Worm (Caenorhabditis elegans): ENCODE measurements around the gene K08E5.5.

Gene K08E5.5

ce11 chrIII:10153003-10153402 lies 7.3 kb downstream of the K08E5.5 start (continued):
- TF ChIP-seq R02D3.7 (tag; optimal IDR thresholded peaks at IDR 0.05) (no peak), mbf-1 (tag; optimal IDR thresholded peaks at IDR 0.05) (no peak), ceh-16 (tag; optimal IDR thresholded peaks at IDR 0.05) (no peak), nhr-129 (tag; optimal IDR thresholded peaks at IDR 0.05) (peak; percentile 81), lin-39 (tag; optimal IDR thresholded peaks at IDR 0.05) (no peak)

ce11 chrIII:10152495-10152894 lies 7.8 kb downstream of the K08E5.5 start, which contains the start of gene nac-3:
TSS of gene nac-3 (plus strand) at chrIII:10152795.
- TF ChIP-seq lin-11 (tag; optimal IDR thresholded peaks at IDR 0.05) (no peak), alr-1 (tag; optimal IDR thresholded peaks at IDR 0.05) (no peak), peb-1 (tag; optimal IDR thresholded peaks at IDR 0.05) (no peak), aly-2 (tag; optimal IDR thresholded peaks at IDR 0.05) (no peak), nhr-10 (tag; optimal IDR thresholded peaks at IDR 0.05) (no peak), sma-3 (GFP tag; optimal IDR thresholded peaks at IDR 0.05) (no peak), gmeb-1 (tag; optimal IDR thresholded peaks at IDR 0.05) (no peak), ztf-11 (tag; optimal IDR thresholded peaks at IDR 0.05) (no peak), nhr-12 (tag; optimal IDR thresholded peaks at IDR 0.05) (no peak), zag-1 (tag; optimal IDR thresholded peaks at IDR 0.05) (no peak), ama-1 (optimal IDR thresholded peaks at IDR 0.05) (no peak), mbf-1 (tag; optimal IDR thresholded peaks at IDR 0.05) (no peak), sma-9 (GFP tag; optimal IDR thresholded peaks at IDR 0.05) (no peak), sma-9 (tag; optimal IDR thresholded peaks at IDR 0.05) (no peak), dmd-4 (tag; optimal IDR thresholded peaks at IDR 0.05) (no peak), mdl-1 (tag; optimal IDR thresholded peaks at IDR 0.05) (no peak)

ce11 chrIII:10151719-10152118 lies 8.6 kb downstream of the K08E5.5 start:
- TF ChIP-seq Y55F3AM.14 (GFP tag; optimal IDR thresholded peaks at IDR 0.05), result peak; percentile 9
- no peak for TF ChIP-seq fos-1 (tag; optimal IDR thresholded peaks at IDR 0.05)
- no peak for TF ChIP-seq nhr-237 (tag; optimal IDR thresholded peaks at IDR 0.05)
- no peak for TF ChIP-seq sma-3 (GFP tag; optimal IDR thresholded peaks at IDR 0.05)
- no peak for TF ChIP-seq lin-39 (tag; optimal IDR thresholded peaks at IDR 0.05)
- no peak for TF ChIP-seq mbf-1 (tag; optimal IDR thresholded peaks at IDR 0.05)
- TF ChIP-seq ceh-16 (tag; optimal IDR thresholded peaks at IDR 0.05), result no peak
- TF ChIP-seq sma-9 (GFP tag; optimal IDR thresholded peaks at IDR 0.05), result peak; percentile 10
- no peak for TF ChIP-seq sma-9 (tag; optimal IDR thresholded peaks at IDR 0.05)
- no peak for TF ChIP-seq unc-39 (tag; optimal IDR thresholded peaks at IDR 0.05)
- peak; percentile 27 for TF ChIP-seq mab-5 (tag; optimal IDR thresholded peaks at IDR 0.05)
- no peak for TF ChIP-seq elt-1 (tag; optimal IDR thresholded peaks at IDR 0.05)
- no peak for TF ChIP-seq dmd-4 (tag; optimal IDR thresholded peaks at IDR 0.05)
- no peak for TF ChIP-seq ztf-1 (GFP tag; conservative IDR thresholded peaks at IDR 0.05)
- no peak for TF ChIP-seq elt-3 (tag; optimal IDR thresholded peaks at IDR 0.05)
- TF ChIP-seq ZK546.5 (tag; optimal IDR thresholded peaks at IDR 0.05), result no peak
- no peak for TF ChIP-seq mdl-1 (tag; optimal IDR thresholded peaks at IDR 0.05)
- no peak for TF ChIP-seq ztf-11 (tag; optimal IDR thresholded peaks at IDR 0.05)
- TF ChIP-seq peb-1 (tag; optimal IDR thresholded peaks at IDR 0.05), result no peak
- no peak for TF ChIP-seq nhr-77 (tag; optimal IDR thresholded peaks at IDR 0.05)
- no peak for TF ChIP-seq nhr-23 (tag; optimal IDR thresholded peaks at IDR 0.05)
- TF ChIP-seq crh-2 (tag; optimal IDR thresholded peaks at IDR 0.05), result peak; percentile 46
- TF ChIP-seq aly-2 (tag; optimal IDR thresholded peaks at IDR 0.05), result no peak
- TF ChIP-seq nhr-21 (tag; optimal IDR thresholded peaks at IDR 0.05), result no peak
- TF ChIP-seq unc-55 (GFP tag; optimal IDR thresholded peaks at IDR 0.05), result peak; percentile 58
- TF ChIP-seq C34F6.9 (tag; optimal IDR thresholded peaks at IDR 0.05), result peak; percentile 70
- no peak for TF ChIP-seq gmeb-1 (tag; optimal IDR thresholded peaks at IDR 0.05)
- no peak for TF ChIP-seq ama-1 (optimal IDR thresholded peaks at IDR 0.05)
- no peak for TF ChIP-seq ceh-82 (tag; optimal IDR thresholded peaks at IDR 0.05)
- no peak for TF ChIP-seq nhr-6 (tag; optimal IDR thresholded peaks at IDR 0.05)
- no peak for TF ChIP-seq nhr-10 (tag; optimal IDR thresholded peaks at IDR 0.05)
- no peak for TF ChIP-seq snpc-4 (tag; optimal IDR thresholded peaks at IDR 0.05)
- no peak for TF ChIP-seq nhr-11 (tag; optimal IDR thresholded peaks at IDR 0.05)
- no peak for TF ChIP-seq R02D3.7 (tag; optimal IDR thresholded peaks at IDR 0.05)
- no peak for TF ChIP-seq nhr-12 (tag; optimal IDR thresholded peaks at IDR 0.05)
- TF ChIP-seq lin-11 (tag; optimal IDR thresholded peaks at IDR 0.05), result peak; percentile 15
- peak; percentile 73 for TF ChIP-seq zag-1 (tag; optimal IDR thresholded peaks at IDR 0.05)
- TF ChIP-seq ztf-4 (tag; optimal IDR thresholded peaks at IDR 0.05), result no peak
- peak; percentile 14 for TF ChIP-seq F13H6.1 (tag; optimal IDR thresholded peaks at IDR 0.05)
- no peak for TF ChIP-seq lin-13 (GFP tag; optimal IDR thresholded peaks at IDR 0.05)
- TF ChIP-seq lsy-2 (tag; optimal IDR thresholded peaks at IDR 0.05), result peak in 1 of 2 experiments; percentile 46
- peak; percentile 23 for TF ChIP-seq nhr-129 (tag; optimal IDR thresholded peaks at IDR 0.05)
- TF ChIP-seq unc-62 (GFP tag; optimal IDR thresholded peaks at IDR 0.05), result no peak
- no peak for TF ChIP-seq alr-1 (tag; optimal IDR thresholded peaks at IDR 0.05)
- TF ChIP-seq skn-1 (tag; optimal IDR thresholded peaks at IDR 0.05), result no peak
- peak; percentile 14 for TF ChIP-seq sem-4 (tag; optimal IDR thresholded peaks at IDR 0.05)
- TF ChIP-seq nhr-25 (tag; optimal IDR thresholded peaks at IDR 0.05), result no peak
- no peak for TF ChIP-seq blmp-1 (tag; optimal IDR thresholded peaks at IDR 0.05; ENCODE audit: insufficient read depth)
- TF ChIP-seq egl-27 (tag; optimal IDR thresholded peaks at IDR 0.05), result no peak

All from whole organism, L2 larva.